Worm (Caenorhabditis elegans) whole organism, L4 larva: ENCODE results near the gene lido-1.

Experiments
- F10B5.3 ChIP-seq: sonication (generic microtip); optimal IDR thresholded peaks from 2 replicates; lab custom pipeline; 2016; ENCODE audit warnings: mild to moderate bottlenecking, missing genetic modification characterization, missing compliant biosample characterization
- ZK337.2 ChIP-seq: fragments of 200-800 bp; sonication (Bioruptor generic); IDR thresholded peaks from 2 replicates; pipeline ENCODE4 v1.3.6; 2022; ENCODE audit warnings: missing genetic modification reagents, missing genetic modification characterization, missing compliant biosample characterization
- aha-1 ChIP-seq: fragments of 150-350 bp; peaks from one replicate; lab custom pipeline; 2014; ENCODE audit warnings: missing biosample characterization, missing genetic modification characterization
- aly-2 ChIP-seq: sonication (generic microtip); optimal IDR thresholded peaks from 2 replicates; lab custom pipeline; 2018; ENCODE audit warnings: missing biosample characterization, missing genetic modification characterization
- arid-1 ChIP-seq: fragments of 200-800 bp; sonication (Bioruptor generic); conservative IDR thresholded peaks from 2 replicates; pipeline ENCODE4 v1.3.6; 2022; ENCODE audit warnings: missing genetic modification reagents, missing genetic modification characterization, missing compliant biosample characterization
- ceh-20 ChIP-seq: fragments of 200-800 bp; sonication (Bioruptor generic); IDR thresholded peaks from 2 replicates; pipeline ENCODE4 v1.3.6; 2022; ENCODE audit warnings: missing genetic modification reagents, missing genetic modification characterization, missing compliant biosample characterization
- ceh-28 ChIP-seq: fragments of 150-350 bp; optimal IDR thresholded peaks from 2 replicates; lab custom pipeline; 2014; ENCODE audit warnings: missing biosample characterization, missing genetic modification reagents, missing genetic modification characterization
- ceh-44 ChIP-seq: fragments of 200-800 bp; sonication (Bioruptor generic); IDR thresholded peaks from 2 replicates; pipeline ENCODE4 v1.3.6; 2022; ENCODE audit warnings: missing genetic modification reagents, missing genetic modification characterization, missing compliant biosample characterization
- ceh-62 ChIP-seq: sonication (generic microtip); optimal IDR thresholded peaks from 2 replicates; lab custom pipeline; 2017; ENCODE audit warnings: missing biosample characterization, missing genetic modification characterization
- dmd-6 ChIP-seq: fragments of 200-800 bp; sonication (Bioruptor generic); IDR thresholded peaks from 2 replicates; pipeline ENCODE4 v1.3.6; 2022; ENCODE audit warnings: missing genetic modification reagents, missing genetic modification characterization, missing compliant biosample characterization
- dpl-1 ChIP-seq: fragments of 150-350 bp; optimal IDR thresholded peaks from 2 replicates; lab custom pipeline; 2014; ENCODE audit warnings: missing biosample characterization, missing genetic modification reagents, missing genetic modification characterization
- duxl-1 ChIP-seq: sonication (generic microtip); optimal IDR thresholded peaks from 2 replicates; lab custom pipeline; 2016; ENCODE audit warnings: mild to moderate bottlenecking, missing genetic modification characterization, moderate library complexity, missing compliant biosample characterization; ENCODE audit not compliant: poor library complexity
- dve-1 ChIP-seq: sonication (generic microtip); optimal IDR thresholded peaks from 2 replicates; lab custom pipeline; 2017; ENCODE audit warnings: antibody characterized with exemption, mild to moderate bottlenecking, missing genetic modification characterization, missing compliant biosample characterization; ENCODE audit not compliant: insufficient read depth
- egl-43 ChIP-seq: fragments of 200-800 bp; sonication (Bioruptor generic); IDR thresholded peaks from 2 replicates; pipeline ENCODE4 v1.3.6; 2022; ENCODE audit warnings: missing genetic modification reagents, missing genetic modification characterization, missing compliant biosample characterization
- fkh-10 ChIP-seq: fragments of 150-350 bp; optimal IDR thresholded peaks from 2 replicates; lab custom pipeline; 2014; ENCODE audit warnings: missing biosample characterization, missing genetic modification reagents, missing genetic modification characterization
- fos-1 ChIP-seq: fragments of 150-350 bp; optimal IDR thresholded peaks from 2 replicates; lab custom pipeline; 2014; ENCODE audit warnings: missing biosample characterization, missing genetic modification characterization
- hlh-11 ChIP-seq: fragments of 200-800 bp; sonication (Bioruptor generic); optimal IDR thresholded peaks from 2 replicates; lab custom pipeline; 2018; ENCODE audit warnings: mild to moderate bottlenecking, missing genetic modification characterization, missing compliant biosample characterization
- hlh-30 ChIP-seq: sonication (generic microtip); optimal IDR thresholded peaks from 2 replicates; lab custom pipeline; 2017; ENCODE audit warnings: antibody characterized with exemption, mild to moderate bottlenecking, missing genetic modification characterization, missing compliant biosample characterization; ENCODE audit not compliant: insufficient read depth
- lin-1 ChIP-seq: fragments of 200-800 bp; sonication (Bioruptor generic); IDR thresholded peaks from 2 replicates; pipeline ENCODE4 v1.3.6; 2022; ENCODE audit warnings: missing genetic modification reagents, missing genetic modification characterization, missing compliant biosample characterization
- lin-15B ChIP-seq: fragments of 150-350 bp; sonication (generic microtip); optimal IDR thresholded peaks from 3 replicates; lab custom pipeline; 2014; ENCODE audit warnings: missing biosample characterization, missing genetic modification characterization
- lin-29 ChIP-seq: fragments of 200-800 bp; sonication (Bioruptor generic); IDR thresholded peaks from 2 replicates; pipeline ENCODE4 v1.3.6; 2022; ENCODE audit warnings: missing genetic modification reagents, missing genetic modification characterization, missing compliant biosample characterization
- lir-3 ChIP-seq: sonication (generic microtip); optimal IDR thresholded peaks from 2 replicates; lab custom pipeline; 2016; ENCODE audit warnings: mild to moderate bottlenecking, missing genetic modification characterization, missing compliant biosample characterization
- mdl-1 ChIP-seq, 2 experiments: fragments of 150-350 bp in 1 of 2; sonication (generic microtip) in 1 of 2; optimal IDR thresholded peaks; 2 replicates each; lab custom pipeline; 2014 to 2017; ENCODE audit warnings: missing biosample characterization in 2 of 2, missing genetic modification characterization in 2 of 2
- mxl-2 ChIP-seq: fragments of 200-800 bp; sonication (Bioruptor generic); conservative IDR thresholded peaks from 2 replicates; pipeline ENCODE4 v1.3.6; 2022; ENCODE audit warnings: missing genetic modification reagents, missing genetic modification characterization, missing compliant biosample characterization
- mxl-3 ChIP-seq: fragments of 200-800 bp; sonication (Bioruptor generic); optimal IDR thresholded peaks from 2 replicates; lab custom pipeline; 2018; ENCODE audit warnings: mild to moderate bottlenecking, missing genetic modification characterization, missing compliant biosample characterization
- nhr-111 ChIP-seq: fragments of 200-800 bp; sonication (Bioruptor generic); optimal IDR thresholded peaks from 2 replicates; lab custom pipeline; 2018; ENCODE audit warnings: mild to moderate bottlenecking, missing genetic modification characterization, missing compliant biosample characterization
- nhr-25 ChIP-seq: sonication (generic microtip); optimal IDR thresholded peaks from 2 replicates; lab custom pipeline; 2017; ENCODE audit warnings: missing genetic modification characterization, mild to moderate bottlenecking, missing compliant biosample characterization, antibody characterized with exemption, moderate library complexity, borderline replicate concordance; ENCODE audit not compliant: insufficient read depth
- nhr-28 ChIP-seq: fragments of 150-350 bp; optimal IDR thresholded peaks from 2 replicates; lab custom pipeline; 2014; ENCODE audit warnings: missing biosample characterization, missing genetic modification characterization
- nhr-41 ChIP-seq: fragments of 200-800 bp; sonication (Bioruptor generic); IDR thresholded peaks from 2 replicates; pipeline ENCODE4 v1.3.6; 2022; ENCODE audit warnings: missing genetic modification reagents, missing genetic modification characterization, missing compliant biosample characterization
- nhr-48 ChIP-seq: sonication (generic microtip); optimal IDR thresholded peaks from 2 replicates; lab custom pipeline; 2016; ENCODE audit warnings: mild to moderate bottlenecking, missing genetic modification characterization, missing compliant biosample characterization
- nhr-76 ChIP-seq: fragments of 150-350 bp; optimal IDR thresholded peaks from 2 replicates; lab custom pipeline; 2014; ENCODE audit warnings: missing biosample characterization, missing genetic modification characterization
- nhr-77 ChIP-seq: fragments of 150-350 bp; optimal IDR thresholded peaks from 2 replicates; lab custom pipeline; 2014; ENCODE audit warnings: missing biosample characterization, missing genetic modification characterization
- rbr-2 ChIP-seq: sonication (generic microtip); optimal IDR thresholded peaks from 2 replicates; lab custom pipeline; 2016; ENCODE audit warnings: missing genotype, missing genetic modification characterization, missing compliant biosample characterization
- snpc-4 ChIP-seq: fragments of 150-350 bp; optimal IDR thresholded peaks from 2 replicates; lab custom pipeline; 2014; ENCODE audit warnings: missing biosample characterization, missing genetic modification characterization
- spr-3 ChIP-seq: fragments of 200-800 bp; sonication (Bioruptor generic); optimal IDR thresholded peaks from 2 replicates; lab custom pipeline; 2018; ENCODE audit warnings: mild to moderate bottlenecking, missing genetic modification characterization, missing compliant biosample characterization
- unc-62 ChIP-seq, 3 experiments: fragments of 150-350 bp in 1 of 3; sonication (generic microtip); optimal IDR thresholded peaks in 2 of 3; peaks in 1 of 3; 1 replicate in 1 of 3; 2 replicates in 2 of 3; lab custom pipeline; 2014 to 2017; ENCODE audit warnings: missing biosample characterization in 3 of 3, missing genetic modification characterization in 3 of 3, missing genetic modification reagents in 3 of 3, missing genotype in 1 of 3
- zip-2 ChIP-seq: fragments of 150-350 bp; optimal IDR thresholded peaks from 2 replicates; lab custom pipeline; 2014; ENCODE audit warnings: missing biosample characterization, missing genetic modification characterization

The lido-1 gene

ce11 chrX:17063749-17064252 lies 32.6 kb downstream of the lido-1 start (continued):
- TF ChIP-seq nhr-25 (tag; lab: Kevin White, UChicago) = no peak
- TF ChIP-seq snpc-4 (tag; lab: Kevin White, UChicago) = no peak
- no peak for TF ChIP-seq ZK337.2 (GFP tag; lab: Robert Waterston, UW)
- TF ChIP-seq ceh-62 (tag; lab: Kevin White, UChicago) = no peak
- peak; percentile 2 for TF ChIP-seq fos-1 (tag; lab: Kevin White, UChicago)
- TF ChIP-seq nhr-76 (tag; lab: Kevin White, UChicago) = peak; percentile 47
- peak; percentile 92 for TF ChIP-seq nhr-48
- TF ChIP-seq egl-43 (GFP tag; lab: Robert Waterston, UW) = no peak
- TF ChIP-seq mxl-2 (GFP tag; lab: Robert Waterston, UW) = peak; percentile 93
- no peak for TF ChIP-seq fkh-10
- TF ChIP-seq aly-2 (tag; lab: Kevin White, UChicago) = no peak
- no peak for TF ChIP-seq lir-3 (tag; lab: Kevin White, UChicago)
- no peak for TF ChIP-seq nhr-111 (GFP tag; lab: Kevin White, UChicago)
- no peak for TF ChIP-seq nhr-41 (GFP tag; lab: Robert Waterston, UW)
- TF ChIP-seq lin-15B = no peak
- TF ChIP-seq, all 104 proteins: peak for 39

- TF ChIP-seq nhr-41 (GFP tag; lab: Robert Waterston, UW) (no peak), zip-2 (no peak), hlh-11 (peak; percentile 43), lin-1 (GFP tag; lab: Robert Waterston, UW) (no peak), aha-1 (tag; lab: Kevin White, UChicago) (no peak), dpl-1 (GFP tag; lab: Kevin White, UChicago) (no peak), ceh-44 (GFP tag; lab: Robert Waterston, UW) (no peak), duxl-1 (no peak), unc-62 (GFP tag; optimal IDR thresholded peaks at IDR 0.05 in 1 of 2; lab: Kevin White, UChicago) (peak in 1 of 2 experiments; percentile 60), unc-62 (tag; optimal IDR thresholded peaks at IDR 0.05; lab: Kevin White, UChicago) (no peak), nhr-77 (no peak), hlh-30 (tag; lab: Kevin White, UChicago) (peak; percentile 84), dmd-6 (peak; percentile 24; the same call in 1 of the 2 replicates), ceh-20 (GFP tag; lab: Robert Waterston, UW) (no peak), rbr-2 (tag; lab: Kevin White, UChicago) (no peak), nhr-28 (tag; lab: Kevin White, UChicago) (peak; percentile 28), spr-3 (GFP tag; lab: Kevin White, UChicago) (no peak), ceh-28 (tag; lab: Kevin White, UChicago) (no peak), lin-29 (GFP tag; lab: Robert Waterston, UW) (no peak), mxl-3 (GFP tag; lab: Kevin White, UChicago) (peak; percentile 48), aly-2 (tag; lab: Kevin White, UChicago) (no peak), fos-1 (tag; lab: Kevin White, UChicago) (no peak), mdl-1 (tag; optimal IDR thresholded peaks at IDR 0.05; lab: Kevin White, UChicago) (peak in 1 of 2 experiments; percentile 42), F10B5.3 (tag; lab: Kevin White, UChicago) (no peak), dve-1 (tag; lab: Kevin White, UChicago) (peak; percentile 0), nhr-48 (no peak), arid-1 (GFP tag; lab: Robert Waterston, UW) (no peak)
- TF ChIP-seq, all 104 proteins: peak for 8
These were observed 34.2 kb downstream of the lido-1 start for ce11 chrX:17062165-17062564.

- TF ChIP-seq mxl-3 (GFP tag; lab: Kevin White, UChicago) = no peak
- peak in 1 of 2 experiments; percentile 30 for TF ChIP-seq unc-62 (GFP tag; optimal IDR thresholded peaks at IDR 0.05 in 1 of 2; lab: Kevin White, UChicago)
- no peak for TF ChIP-seq unc-62 (tag; optimal IDR thresholded peaks at IDR 0.05; lab: Kevin White, UChicago)
These were observed 36.6 kb downstream of the lido-1 start for ce11 chrX:17059760-17060159.
